Worm (Caenorhabditis elegans): Measurements from ENCODE around the gene nhr-40.
A peak's percentile ranks its signal among the peaks of the same experiment; 100 is the strongest.

Gene nhr-40

ce11 chrX:2552210-2552674, 41.6 kb upstream of the nhr-40 start, which contains the start of gene aat-3:
TSS of gene aat-3 (plus strand) at chrX:2552260.
- TF ChIP-seq zip-5 (tag; optimal IDR thresholded peaks at IDR 0.05) (no peak), fkh-10 (GFP tag; optimal IDR thresholded peaks at IDR 0.05) (no peak), ceh-6 (GFP tag; optimal IDR thresholded peaks at IDR 0.05) (peak; percentile 47), pha-2 (tag; optimal IDR thresholded peaks at IDR 0.05) (no peak), ceh-19 (GFP tag; optimal IDR thresholded peaks at IDR 0.05) (peak; percentile 19), nfya-1 (tag; optimal IDR thresholded peaks at IDR 0.05) (peak; percentile 18), hlh-8 (tag; optimal IDR thresholded peaks at IDR 0.05) (no peak), sox-4 (tag; optimal IDR thresholded peaks at IDR 0.05) (no peak), fkh-6 (tag; optimal IDR thresholded peaks at IDR 0.05) (peak; percentile 36), hlh-15 (tag; optimal IDR thresholded peaks at IDR 0.05) (no peak), rnt-1 (tag; optimal IDR thresholded peaks at IDR 0.05) (peak; percentile 1), ceh-31 (tag; optimal IDR thresholded peaks at IDR 0.05) (peak; percentile 42), ceh-34 (tag; optimal IDR thresholded peaks at IDR 0.05) (peak; percentile 45), pros-1 (tag; optimal IDR thresholded peaks at IDR 0.05) (peak; percentile 23), ref-2 (tag; optimal IDR thresholded peaks at IDR 0.05) (peak; percentile 34), madf-2 (tag; optimal IDR thresholded peaks at IDR 0.05) (no peak), tbx-2 (tag; optimal IDR thresholded peaks at IDR 0.05) (peak; percentile 17)

- TF ChIP-seq gmeb-2 (tag; optimal IDR thresholded peaks at IDR 0.05): peak; percentile 11
- TF ChIP-seq fax-1 (tag; optimal IDR thresholded peaks at IDR 0.05): peak; percentile 29
- TF ChIP-seq pax-1 (tag; optimal IDR thresholded peaks at IDR 0.05): no peak
- peak; percentile 62 for TF ChIP-seq rnt-1 (tag; optimal IDR thresholded peaks at IDR 0.05)
- no peak for TF ChIP-seq ceh-30 (tag; optimal IDR thresholded peaks at IDR 0.05)
- TF ChIP-seq tbx-7 (tag; optimal IDR thresholded peaks at IDR 0.05): no peak
- TF ChIP-seq unc-86 (tag; optimal IDR thresholded peaks at IDR 0.05): peak; percentile 46
- peak; percentile 11 for TF ChIP-seq F13H6.1 (tag; optimal IDR thresholded peaks at IDR 0.05)
- TF ChIP-seq ceh-31 (tag; optimal IDR thresholded peaks at IDR 0.05): peak; percentile 65
- TF ChIP-seq ama-1 (optimal IDR thresholded peaks at IDR 0.05): no peak
- peak; percentile 51 for TF ChIP-seq lim-6 (tag; optimal IDR thresholded peaks at IDR 0.05)
- TF ChIP-seq tbx-2 (tag; optimal IDR thresholded peaks at IDR 0.05): peak; percentile 69
- no peak for TF ChIP-seq pha-4 (tag; optimal IDR thresholded peaks at IDR 0.05)
- TF ChIP-seq ceh-2 (tag; optimal IDR thresholded peaks at IDR 0.05): no peak
- peak; percentile 10 for TF ChIP-seq ceh-6 (GFP tag; optimal IDR thresholded peaks at IDR 0.05)
- TF ChIP-seq nhr-232 (tag; optimal IDR thresholded peaks at IDR 0.05): peak; percentile 30
- no peak for TF ChIP-seq nhr-11 (tag; optimal IDR thresholded peaks at IDR 0.05)
- no peak for TF ChIP-seq ceh-24 (tag; optimal IDR thresholded peaks at IDR 0.05)
- TF ChIP-seq pqm-1 (tag; optimal IDR thresholded peaks at IDR 0.05): peak; percentile 39
- TF ChIP-seq ceh-34 (tag; optimal IDR thresholded peaks at IDR 0.05): peak; percentile 40
- TF ChIP-seq K09A11.1 (tag; optimal IDR thresholded peaks at IDR 0.05; ENCODE audit: insufficient read depth): no peak
- peak; percentile 66 for TF ChIP-seq hlh-30 (tag; optimal IDR thresholded peaks at IDR 0.05; ENCODE audit: insufficient read depth)
- TF ChIP-seq hlh-8 (tag; optimal IDR thresholded peaks at IDR 0.05): no peak
- TF ChIP-seq ahr-1 (tag; optimal IDR thresholded peaks at IDR 0.05): no peak
- peak; percentile 2 for TF ChIP-seq elt-2 (tag; optimal IDR thresholded peaks at IDR 0.05)
- TF ChIP-seq syd-9 (tag; optimal IDR thresholded peaks at IDR 0.05): peak; percentile 57
- TF ChIP-seq C08G9.2 (tag; optimal IDR thresholded peaks at IDR 0.05): peak; percentile 27
- no peak for TF ChIP-seq odd-2 (tag; optimal IDR thresholded peaks at IDR 0.05)
- TF ChIP-seq unc-42 (tag; optimal IDR thresholded peaks at IDR 0.05): no peak
- TF ChIP-seq pag-3 (tag; optimal IDR thresholded peaks at IDR 0.05; ENCODE audit: borderline replicate concordance): no peak
- TF ChIP-seq lin-11 (tag; optimal IDR thresholded peaks at IDR 0.05): peak; percentile 52
- no peak for TF ChIP-seq eyg-1 (tag; optimal IDR thresholded peaks at IDR 0.05)
- peak; percentile 44 for TF ChIP-seq pros-1 (tag; optimal IDR thresholded peaks at IDR 0.05)
- TF ChIP-seq C38D4.7 (GFP tag; optimal IDR thresholded peaks at IDR 0.05): peak; percentile 50
- TF ChIP-seq ceh-45 (GFP tag; IDR thresholded peaks at IDR 0.05): 0 out of 2 replicates have a peak, but pooled peaks have one; percentile 52
- TF ChIP-seq elt-4 (tag; optimal IDR thresholded peaks at IDR 0.05): no peak
- TF ChIP-seq mec-3 (tag; optimal IDR thresholded peaks at IDR 0.05; ENCODE audit: borderline replicate concordance): no peak
- TF ChIP-seq pat-9 (tag; optimal IDR thresholded peaks at IDR 0.05): peak; percentile 34
- peak; percentile 9 for TF ChIP-seq npax-4 (tag; optimal IDR thresholded peaks at IDR 0.05)
- peak; percentile 68 for TF ChIP-seq che-1 (tag; optimal IDR thresholded peaks at IDR 0.05)
- TF ChIP-seq madf-2 (tag; optimal IDR thresholded peaks at IDR 0.05): peak; percentile 66
- TF ChIP-seq ceh-48 (tag; optimal IDR thresholded peaks at IDR 0.05): peak; percentile 8
Observed at ce11 chrX:2553433-2553860, 40.4 kb upstream of the nhr-40 start.

Data from whole organism, late embryonic.